Worm (Caenorhabditis elegans): ENCODE results near the gene nduf-2.2.

The nduf-2.2 gene

ce11 chrIII:6464113-6464571, 880 bp upstream of the nduf-2.2 start (continued):
- TF ChIP-seq ces-1 (GFP tag; optimal IDR thresholded peaks at IDR 0.05) (no peak), ceh-44 (GFP tag; IDR thresholded peaks at IDR 0.05) (no peak), sdz-12 (GFP tag; optimal IDR thresholded peaks at IDR 0.05) (peak; percentile 25), mxl-2 (GFP tag; conservative IDR thresholded peaks at IDR 0.05) (no peak; the same call in 1 of the 2 replicates), nhr-42 (GFP tag; IDR thresholded peaks at IDR 0.05) (peak; percentile 84), fkh-10 (GFP tag; optimal IDR thresholded peaks at IDR 0.05) (no peak), mep-1 (tag; optimal IDR thresholded peaks at IDR 0.05) (peak; percentile 91), nhr-76 (tag; optimal IDR thresholded peaks at IDR 0.05) (no peak), dmd-9 (GFP tag; IDR thresholded peaks at IDR 0.05) (no peak), ztf-7 (tag; optimal IDR thresholded peaks at IDR 0.05) (no peak), nhr-77 (tag; optimal IDR thresholded peaks at IDR 0.05) (peak; percentile 85), zip-11 (GFP tag; IDR thresholded peaks at IDR 0.05) (no peak), nhr-25 (tag; optimal IDR thresholded peaks at IDR 0.05; ENCODE audit: borderline replicate concordance, insufficient read depth) (peak; percentile 51), mdt-29 (GFP tag; IDR thresholded peaks at IDR 0.05) (peak; percentile 85), fos-1 (tag; optimal IDR thresholded peaks at IDR 0.05) (no peak), daf-8 (GFP tag; IDR thresholded peaks at IDR 0.05) (no peak), vab-7 (GFP tag; IDR thresholded peaks at IDR 0.05) (peak; percentile 68), arid-1 (GFP tag; conservative IDR thresholded peaks at IDR 0.05) (peak; percentile 94), Y48G9A.11 (GFP tag; IDR thresholded peaks at IDR 0.05) (peak; percentile 40; the same call in 1 of the 2 replicates), F10B5.3 (tag; optimal IDR thresholded peaks at IDR 0.05) (peak; percentile 73), nhr-6 (tag; optimal IDR thresholded peaks at IDR 0.05) (peak; percentile 91), hlh-30 (tag; optimal IDR thresholded peaks at IDR 0.05; ENCODE audit: insufficient read depth) (peak; percentile 95), lir-3 (tag; optimal IDR thresholded peaks at IDR 0.05) (no peak), gei-8 (GFP tag; optimal IDR thresholded peaks at IDR 0.05) (peak; percentile 86), lin-29 (GFP tag; IDR thresholded peaks at IDR 0.05) (no peak; the same call in 1 of the 2 replicates), Y5F2A.4 (GFP tag; optimal IDR thresholded peaks at IDR 0.05) (peak; percentile 46), pha-4 (GFP tag; IDR thresholded peaks at IDR 0.05) (no peak; the same call in none of the 2 replicates), pha-4 (tag; optimal IDR thresholded peaks at IDR 0.05) (peak; percentile 84), mxl-3 (GFP tag; optimal IDR thresholded peaks at IDR 0.05) (peak; percentile 83), nhr-28 (tag; optimal IDR thresholded peaks at IDR 0.05) (peak; percentile 91), aly-2 (tag; optimal IDR thresholded peaks at IDR 0.05) (no peak), mdl-1 (tag; optimal IDR thresholded peaks at IDR 0.05) (peak; percentile 81 to 95), lin-39 (tag; optimal IDR thresholded peaks at IDR 0.05) (no peak), spr-3 (GFP tag; optimal IDR thresholded peaks at IDR 0.05) (peak; percentile 71), ama-1 (optimal IDR thresholded peaks at IDR 0.05) (peak; percentile 89), zip-2 (tag; optimal IDR thresholded peaks at IDR 0.05) (peak; percentile 11), nhr-48 (tag; optimal IDR thresholded peaks at IDR 0.05) (peak; percentile 89), skn-1 (tag; optimal IDR thresholded peaks at IDR 0.05) (no peak), zfp-2 (tag; optimal IDR thresholded peaks at IDR 0.05) (peak; percentile 29), unc-130 (GFP tag; optimal IDR thresholded peaks at IDR 0.05) (peak; percentile 7), F44E2.7 (GFP tag; IDR thresholded peaks at IDR 0.05) (peak; percentile 83; the same call in 1 of the 2 replicates), madf-9 (GFP tag; conservative IDR thresholded peaks at IDR 0.05) (peak; percentile 76), zag-1 (tag; optimal IDR thresholded peaks at IDR 0.05) (no peak), dpl-1 (GFP tag; optimal IDR thresholded peaks at IDR 0.05) (peak; percentile 75), F26F4.8 (GFP tag; conservative IDR thresholded peaks at IDR 0.05) (no peak), set-16 (GFP tag; IDR thresholded peaks at IDR 0.05) (peak; percentile 100), cey-2 (tag; optimal IDR thresholded peaks at IDR 0.05; ENCODE audit: borderline replicate concordance, insufficient read depth) (no peak), lin-38 (GFP tag; IDR thresholded peaks at IDR 0.05) (peak; percentile 84), nhr-41 (GFP tag; IDR thresholded peaks at IDR 0.05) (0 out of 2 replicates have a peak, but pooled peaks have one; percentile 22), nhr-102 (tag; optimal IDR thresholded peaks at IDR 0.05) (peak; percentile 89), F37D6.2 (tag; optimal IDR thresholded peaks at IDR 0.05) (peak; percentile 47)

Measured in whole organism, L4 larva.